Worm (Caenorhabditis elegans) whole organism, L1 larva: ENCODE measurements around the gene C30E1.4.
A peak's percentile ranks its signal among the peaks of the same experiment; 100 is the strongest.

Experiments used
- C16A3.4 ChIP-seq: fragments of 150-350 bp; optimal IDR thresholded peaks from 2 replicates; lab custom pipeline; 2014; ENCODE audit warnings: missing biosample characterization, missing genetic modification characterization
- F16B12.6 ChIP-seq: fragments of 150-350 bp; optimal IDR thresholded peaks from 2 replicates; lab custom pipeline; 2014; ENCODE audit warnings: missing biosample characterization, missing genetic modification characterization
- Y116A8C.19 ChIP-seq: sonication (generic microtip); optimal IDR thresholded peaks from 2 replicates; lab custom pipeline; 2016; ENCODE audit warnings: missing compliant biosample characterization, missing genetic modification characterization, borderline replicate concordance
- blmp-1 ChIP-seq: fragments of 150-350 bp; optimal IDR thresholded peaks from 2 replicates; lab custom pipeline; 2014; ENCODE audit warnings: missing biosample characterization, missing genetic modification characterization
- ceh-82 ChIP-seq, 3 experiments: fragments of 150-350 bp in 1 of 3; sonication (generic microtip) in 2 of 3; optimal IDR thresholded peaks; 2 replicates each; lab custom pipeline; 2014 to 2017; ENCODE audit warnings: missing biosample characterization in 3 of 3, missing genetic modification characterization in 3 of 3
- ceh-88 ChIP-seq: fragments of 200-800 bp; sonication (Bioruptor generic); IDR thresholded peaks from 2 replicates; pipeline ENCODE4 v1.3.6; 2022; ENCODE audit warnings: missing genetic modification characterization, missing compliant biosample characterization
- ceh-90 ChIP-seq: sonication (generic microtip); optimal IDR thresholded peaks from 2 replicates; lab custom pipeline; 2016; ENCODE audit warnings: missing genetic modification characterization, missing compliant biosample characterization
- ces-1 ChIP-seq: fragments of 150-350 bp; optimal IDR thresholded peaks from 2 replicates; lab custom pipeline; 2014; ENCODE audit warnings: missing biosample characterization, missing genetic modification reagents, missing genetic modification characterization
- dpl-1 ChIP-seq, 3 experiments: fragments of 150-350 bp in 2 of 3; sonication (generic microtip) in 1 of 3; optimal IDR thresholded peaks; 2 replicates each; lab custom pipeline; 2014 to 2017; ENCODE audit warnings: missing biosample characterization in 3 of 3, missing genetic modification characterization in 3 of 3, missing genetic modification reagents in 3 of 3
- dsc-1 ChIP-seq: sonication (generic microtip); optimal IDR thresholded peaks from 2 replicates; lab custom pipeline; 2016; ENCODE audit warnings: mild to moderate bottlenecking, missing genetic modification characterization, missing compliant biosample characterization
- egl-13 ChIP-seq: sonication (generic microtip); optimal IDR thresholded peaks from 2 replicates; lab custom pipeline; 2016; ENCODE audit warnings: missing genotype, missing genetic modification reagents, missing genetic modification characterization, missing compliant biosample characterization
- fkh-4 ChIP-seq: sonication (generic microtip); optimal IDR thresholded peaks from 2 replicates; lab custom pipeline; 2016; ENCODE audit warnings: missing compliant biosample characterization, missing genetic modification characterization, borderline replicate concordance
- fos-1 ChIP-seq: fragments of 150-350 bp; optimal IDR thresholded peaks from 2 replicates; lab custom pipeline; 2014; ENCODE audit warnings: missing biosample characterization, missing genetic modification characterization
- isw-1 ChIP-seq: fragments of 200-800 bp; sonication (Bioruptor generic); IDR thresholded peaks from 2 replicates; pipeline ENCODE4 v1.3.6; 2022; ENCODE audit warnings: missing genetic modification characterization, missing compliant biosample characterization
- lin-13 ChIP-seq: fragments of 150-350 bp; optimal IDR thresholded peaks from 2 replicates; lab custom pipeline; 2014; ENCODE audit warnings: missing biosample characterization, missing genetic modification reagents, missing genetic modification characterization
- lin-14 ChIP-seq: fragments of 200-800 bp; sonication (Bioruptor generic); optimal IDR thresholded peaks from 2 replicates; lab custom pipeline; 2018; ENCODE audit warnings: mild to moderate bottlenecking, missing genetic modification characterization, moderate library complexity, missing compliant biosample characterization
- lin-35 ChIP-seq, 2 experiments: fragments of 150-350 bp; optimal IDR thresholded peaks; 2 replicates each; lab custom pipeline; 2014; ENCODE audit warnings: missing biosample characterization in 2 of 2, missing genetic modification characterization in 2 of 2, missing genetic modification reagents in 2 of 2
- lin-39 ChIP-seq: fragments of 150-350 bp; optimal IDR thresholded peaks from 2 replicates; lab custom pipeline; 2014; ENCODE audit warnings: missing biosample characterization, missing genetic modification reagents, missing genetic modification characterization
- lir-3 ChIP-seq: sonication (generic microtip); optimal IDR thresholded peaks from 2 replicates; lab custom pipeline; 2016; ENCODE audit warnings: mild to moderate bottlenecking, missing genetic modification characterization, moderate library complexity, missing compliant biosample characterization; ENCODE audit not compliant: poor library complexity
- lsy-2 ChIP-seq, 2 experiments: fragments of 150-350 bp; optimal IDR thresholded peaks; 2 replicates each; lab custom pipeline; 2014; ENCODE audit warnings: missing biosample characterization in 2 of 2, missing genetic modification characterization in 2 of 2
- mab-9 ChIP-seq: fragments of 200-800 bp; sonication (Bioruptor generic); IDR thresholded peaks from 2 replicates; pipeline ENCODE4 v1.3.6; 2022; ENCODE audit warnings: missing genetic modification reagents, missing genetic modification characterization, missing compliant biosample characterization
- nhr-12 ChIP-seq: sonication (generic microtip); optimal IDR thresholded peaks from 2 replicates; lab custom pipeline; 2017; ENCODE audit warnings: missing biosample characterization, missing genetic modification characterization
- nhr-20 ChIP-seq: sonication (generic microtip); optimal IDR thresholded peaks from 2 replicates; lab custom pipeline; 2016; ENCODE audit warnings: mild to moderate bottlenecking, missing genetic modification characterization, missing compliant biosample characterization
- nhr-237 ChIP-seq: fragments of 150-350 bp; optimal IDR thresholded peaks from 2 replicates; lab custom pipeline; 2014; ENCODE audit warnings: missing biosample characterization, missing genetic modification characterization
- nhr-47 ChIP-seq: sonication (generic microtip); optimal IDR thresholded peaks from 2 replicates; lab custom pipeline; 2016; ENCODE audit warnings: mild to moderate bottlenecking, missing genetic modification characterization, moderate library complexity, missing compliant biosample characterization
- nhr-71 ChIP-seq: sonication (generic microtip); optimal IDR thresholded peaks from 2 replicates; lab custom pipeline; 2016; ENCODE audit warnings: mild to moderate bottlenecking, missing genetic modification characterization, moderate library complexity, missing compliant biosample characterization
- nhr-76 ChIP-seq: sonication (generic microtip); optimal IDR thresholded peaks from 2 replicates; lab custom pipeline; 2017; ENCODE audit warnings: missing biosample characterization, missing genetic modification characterization
- nhr-84 ChIP-seq: sonication (generic microtip); optimal IDR thresholded peaks from 2 replicates; lab custom pipeline; 2017; ENCODE audit warnings: missing biosample characterization, missing genetic modification characterization
- nhr-85 ChIP-seq: sonication (generic microtip); peaks from one replicate; lab custom pipeline; 2016; ENCODE audit warnings: missing genetic modification characterization, inconsistent platforms, missing compliant biosample characterization
- pax-3 ChIP-seq: fragments of 200-800 bp; sonication (Bioruptor generic); optimal IDR thresholded peaks from 2 replicates; lab custom pipeline; 2018; ENCODE audit warnings: mild to moderate bottlenecking, missing genetic modification characterization, moderate library complexity, missing compliant biosample characterization
- pqm-1 ChIP-seq: sonication (generic microtip); optimal IDR thresholded peaks from 3 replicates; lab custom pipeline; 2017; ENCODE audit warnings: missing biosample characterization, missing genetic modification characterization
- rnt-1 ChIP-seq: sonication (generic microtip); optimal IDR thresholded peaks from 2 replicates; lab custom pipeline; 2016; ENCODE audit warnings: mild to moderate bottlenecking, missing genetic modification characterization, moderate library complexity, missing compliant biosample characterization
- skn-1 ChIP-seq: fragments of 150-350 bp; optimal IDR thresholded peaks from 2 replicates; lab custom pipeline; 2014; ENCODE audit warnings: missing biosample characterization, missing genetic modification characterization
- snpc-4 ChIP-seq: fragments of 150-350 bp; optimal IDR thresholded peaks from 2 replicates; lab custom pipeline; 2014; ENCODE audit warnings: missing biosample characterization, missing genetic modification characterization
- sox-4 ChIP-seq: sonication (generic microtip); optimal IDR thresholded peaks from 2 replicates; lab custom pipeline; 2016; ENCODE audit warnings: missing genetic modification characterization, missing compliant biosample characterization
- sptf-1 ChIP-seq: fragments of 150-350 bp; optimal IDR thresholded peaks from 2 replicates; lab custom pipeline; 2014; ENCODE audit warnings: missing biosample characterization, missing genetic modification characterization
- sup-37 ChIP-seq: fragments of 200-800 bp; sonication (Bioruptor generic); optimal IDR thresholded peaks from 2 replicates; lab custom pipeline; 2018; ENCODE audit warnings: mild to moderate bottlenecking, missing genetic modification characterization, missing compliant biosample characterization
- swsn-7 ChIP-seq: sonication (generic microtip); optimal IDR thresholded peaks from 2 replicates; lab custom pipeline; 2016; ENCODE audit warnings: missing genetic modification characterization, missing compliant biosample characterization
- tbx-2 ChIP-seq: sonication (generic microtip); optimal IDR thresholded peaks from 2 replicates; lab custom pipeline; 2016; ENCODE audit warnings: missing genetic modification characterization, missing compliant biosample characterization
- unc-62 ChIP-seq: fragments of 150-350 bp; optimal IDR thresholded peaks from 2 replicates; lab custom pipeline; 2014; ENCODE audit warnings: missing biosample characterization, missing genetic modification reagents, missing genetic modification characterization
- unc-86 ChIP-seq: sonication (generic microtip); optimal IDR thresholded peaks from 2 replicates; lab custom pipeline; 2016; ENCODE audit warnings: missing genetic modification characterization, missing compliant biosample characterization
- vab-15 ChIP-seq: sonication (generic microtip); optimal IDR thresholded peaks from 2 replicates; lab custom pipeline; 2017; ENCODE audit warnings: missing genotype, mild to moderate bottlenecking, missing genetic modification characterization, missing compliant biosample characterization
- zag-1 ChIP-seq: fragments of 150-350 bp; optimal IDR thresholded peaks from 2 replicates; lab custom pipeline; 2014; ENCODE audit warnings: missing biosample characterization, missing genetic modification characterization
- zip-4 ChIP-seq: fragments of 200-800 bp; sonication (Bioruptor generic); optimal IDR thresholded peaks from 2 replicates; lab custom pipeline; 2018; ENCODE audit warnings: mild to moderate bottlenecking, missing genetic modification characterization, moderate library complexity, missing compliant biosample characterization
- ztf-11 ChIP-seq, 2 experiments: sonication (generic microtip); optimal IDR thresholded peaks; 2 replicates each; lab custom pipeline; 2016 to 2017; ENCODE audit warnings: missing genetic modification characterization in 2 of 2, missing biosample characterization in 1 of 2, missing compliant biosample characterization in 1 of 2
- ztf-4 ChIP-seq: fragments of 150-350 bp; optimal IDR thresholded peaks from 2 replicates; lab custom pipeline; 2014; ENCODE audit warnings: missing biosample characterization, missing genetic modification characterization

C30E1.4 gene

DNA sequence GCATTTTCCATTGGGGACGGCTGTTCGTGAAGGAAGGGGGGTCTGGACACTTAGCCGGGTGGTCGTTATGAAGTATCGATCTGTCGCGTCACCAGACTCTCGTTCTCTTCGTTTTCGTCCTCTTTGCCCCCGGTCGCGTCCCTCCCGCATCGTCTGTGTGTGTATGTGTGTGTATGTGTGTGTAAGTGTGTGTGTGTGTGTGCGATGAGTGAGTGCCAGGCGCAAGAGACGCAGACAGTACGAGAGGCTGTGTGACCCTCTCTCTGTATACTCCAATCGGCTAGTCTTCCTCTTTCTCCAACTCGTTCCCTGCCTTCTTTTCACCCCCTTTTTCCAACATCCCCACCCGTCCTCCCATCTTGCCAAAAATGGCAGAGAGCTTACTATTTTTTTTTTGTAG lies 37.7 kb downstream of the C30E1.4 start (continued):
- peak; percentile 86 for TF ChIP-seq nhr-47
- peak; percentile 72 to 95 (median 85) for TF ChIP-seq ceh-82 (tag; optimal IDR thresholded peaks at IDR 0.05; lab: Kevin White, UChicago)
- TF ChIP-seq nhr-71, result peak; percentile 91
- peak; percentile 69; the same call in 1 of the 2 replicates for TF ChIP-seq mab-9 (GFP tag; lab: Robert Waterston, UW)
- no peak for TF ChIP-seq nhr-12 (tag; lab: Kevin White, UChicago)
- peak; percentile 88 for TF ChIP-seq nhr-20 (tag; lab: Kevin White, UChicago)
- peak; percentile 62 for TF ChIP-seq egl-13 (tag; lab: Kevin White, UChicago)
- TF ChIP-seq lin-14, result peak; percentile 98
- TF ChIP-seq Y116A8C.19 (tag; lab: Kevin White, UChicago), result no peak
- TF ChIP-seq C16A3.4 (tag; lab: Kevin White, UChicago), result peak; percentile 92
- TF ChIP-seq fkh-4 (tag; lab: Kevin White, UChicago), result no peak
- TF ChIP-seq dsc-1 (tag; lab: Kevin White, UChicago), result peak; percentile 69
- TF ChIP-seq nhr-84 (tag; lab: Kevin White, UChicago), result no peak
- TF ChIP-seq skn-1 (tag; lab: Kevin White, UChicago), result peak; percentile 63
- TF ChIP-seq zip-4 (GFP tag; lab: Kevin White, UChicago), result peak; percentile 10
- peak; percentile 92 for TF ChIP-seq nhr-85 (tag; lab: Kevin White, UChicago)
- peak; percentile 89 for TF ChIP-seq swsn-7 (tag; lab: Kevin White, UChicago)
- TF ChIP-seq unc-62, result no peak
- TF ChIP-seq ztf-4 (tag; lab: Kevin White, UChicago), result peak; percentile 78
- peak; percentile 69 for TF ChIP-seq pax-3 (tag; lab: Kevin White, UChicago)
- peak; percentile 83 for TF ChIP-seq tbx-2 (tag; lab: Kevin White, UChicago)
- no peak for TF ChIP-seq sox-4 (tag; lab: Kevin White, UChicago)
- TF ChIP-seq dpl-1 (GFP tag; optimal IDR thresholded peaks at IDR 0.05; lab: Kevin White, UChicago), result peak; percentile 20 to 53 (median 45)
- peak; percentile 68 for TF ChIP-seq snpc-4
- peak; percentile 82 for TF ChIP-seq lin-13 (GFP tag; lab: Kevin White, UChicago)
- TF ChIP-seq ztf-11 (tag; optimal IDR thresholded peaks at IDR 0.05; lab: Kevin White, UChicago), result peak in 1 of 2 experiments; percentile 72
- TF ChIP-seq pqm-1, result no peak
- TF ChIP-seq blmp-1 (tag; lab: Kevin White, UChicago), result peak; percentile 50
- peak; percentile 60 for TF ChIP-seq sup-37 (GFP tag; lab: Kevin White, UChicago)
- peak; percentile 87 for TF ChIP-seq unc-86 (tag; lab: Kevin White, UChicago)
- TF ChIP-seq ceh-88, result peak; percentile 78
- TF ChIP-seq zag-1 (tag; lab: Kevin White, UChicago), result no peak
- peak; percentile 80 for TF ChIP-seq fos-1 (tag; lab: Kevin White, UChicago)
- no peak for TF ChIP-seq sptf-1 (tag; lab: Kevin White, UChicago)
- TF ChIP-seq vab-15, result peak; percentile 39
- peak; percentile 80 to 84 for TF ChIP-seq lin-35 (GFP tag; optimal IDR thresholded peaks at IDR 0.05; lab: Kevin White, UChicago)
- peak; percentile 39 for TF ChIP-seq lir-3 (tag; lab: Kevin White, UChicago)
- no peak for TF ChIP-seq ceh-90 (tag; lab: Kevin White, UChicago)
- TF ChIP-seq F16B12.6 (tag; lab: Kevin White, UChicago), result peak; percentile 38
- TF ChIP-seq rnt-1 (tag; lab: Kevin White, UChicago), result peak; percentile 86
- TF ChIP-seq nhr-237 (tag; lab: Kevin White, UChicago), result peak; percentile 30
- TF ChIP-seq ces-1, result no peak
- TF ChIP-seq lsy-2 (tag; optimal IDR thresholded peaks at IDR 0.05; lab: Kevin White, UChicago), result peak; percentile 69 to 87
- no peak for TF ChIP-seq lin-39 (tag; lab: Kevin White, UChicago)
- peak; percentile 46 for TF ChIP-seq nhr-76 (tag; lab: Kevin White, UChicago)
- peak; percentile 76 for TF ChIP-seq isw-1 (GFP tag; lab: Robert Waterston, UW)
- TF ChIP-seq, all 84 proteins: peak for 51
